Fruit fly (Drosophila melanogaster) whole organism, adult: Measurements from ENCODE around the gene CG5274.

Source experiments
- CG12768 ChIP-seq: fragments of 200-800 bp; sonication (Bioruptor generic); optimal IDR thresholded peaks from 2 replicates; lab custom pipeline; 2017; ENCODE audit warnings: missing biosample characterization, missing genetic modification characterization, mild to moderate bottlenecking, moderate library complexity, missing genetic modification reagents
- CG14711 ChIP-seq: fragments of 200-800 bp; sonication (Bioruptor generic); optimal IDR thresholded peaks from 2 replicates; lab custom pipeline; 2018; ENCODE audit warnings: missing biosample characterization, mild to moderate bottlenecking, missing genetic modification characterization, moderate library complexity

dm6 chr3L:20402665-20403492 is 24.6 kb downstream of the CG5274 start:
- no peak for TF ChIP-seq CG12768 (GFP tag; lab: Kevin White, UChicago)
- TF ChIP-seq CG14711 (tag; lab: Kevin White, UChicago): no peak
